Fruit fly (Drosophila melanogaster) whole organism, wandering third instar larva: Measurements from ENCODE around the gene smid.

ENCODE experiments used
- OdsH ChIP-seq: fragments of 200-800 bp; sonication (Bioruptor generic); optimal IDR thresholded peaks from 2 replicates; lab custom pipeline; 2016; ENCODE audit warnings: missing biosample characterization, mild to moderate bottlenecking, missing genetic modification characterization
- Vsx2 ChIP-seq: fragments of 200-300, 225-300 bp; sonication (Bioruptor generic); optimal IDR thresholded peaks from 2 replicates; lab custom pipeline; 2018; ENCODE audit warnings: missing biosample characterization, missing genetic modification characterization; ENCODE audit not compliant: partially characterized antibody
- fru ChIP-seq: fragments of 200-800 bp; sonication (Bioruptor generic); optimal IDR thresholded peaks from 3 replicates; lab custom pipeline; 2016; ENCODE audit warnings: missing biosample characterization, mild to moderate bottlenecking, missing genetic modification characterization
- pan ChIP-seq: fragments of >200 bp; optimal IDR thresholded peaks from 2 replicates; lab custom pipeline; 2017
- psq ChIP-seq: fragments of 200-800 bp; sonication (Bioruptor generic); optimal IDR thresholded peaks from 3 replicates; lab custom pipeline; 2017; ENCODE audit warnings: missing biosample characterization, mild to moderate bottlenecking, missing genetic modification characterization, moderate library complexity
- rgr ChIP-seq: fragments of 200-800 bp; sonication (Bioruptor generic); optimal IDR thresholded peaks from 3 replicates; lab custom pipeline; 2016; ENCODE audit warnings: missing biosample characterization, mild to moderate bottlenecking, missing genetic modification characterization

dm6 chr3L:7338786-7339185 lies 42.6 kb upstream of the smid start:
- TF ChIP-seq OdsH (GFP tag; lab: Kevin White, UChicago): peak; percentile 12
- no peak for TF ChIP-seq fru (GFP tag; lab: Kevin White, UChicago)
- TF ChIP-seq pan (lab: Kevin White, UChicago): no peak
- no peak for TF ChIP-seq Vsx2
- TF ChIP-seq rgr (GFP tag; lab: Kevin White, UChicago): peak; percentile 63
- no peak for TF ChIP-seq psq (GFP tag; lab: Kevin White, UChicago)
